Fruit fly (Drosophila melanogaster): Measurements from ENCODE around the gene slo.

dm6 chr3R:24726347-24726891 lies 64.1 kb downstream of the slo start:
- TF ChIP-seq Pif1A (GFP tag; optimal IDR thresholded peaks at IDR 0.05) (no peak), CG8301 (tag; optimal IDR thresholded peaks at IDR 0.05) (no peak), EcR (GFP tag; optimal IDR thresholded peaks at IDR 0.05) (no peak), CG17806 (tag; optimal IDR thresholded peaks at IDR 0.05) (no peak), CG4496 (GFP tag; IDR thresholded peaks at IDR 0.05) (no peak)
